Worm (Caenorhabditis elegans) whole organism, L3 larva: ENCODE measurements around the gene nhr-211.
A peak's percentile ranks its signal among the peaks of the same experiment; 100 is the strongest.

Experiments
- R02D3.7 ChIP-seq: fragments of 150-350 bp; optimal IDR thresholded peaks from 2 replicates; lab custom pipeline; 2014; ENCODE audit warnings: missing biosample characterization, missing genetic modification characterization
- ZK546.5 ChIP-seq: sonication (generic microtip); optimal IDR thresholded peaks from 2 replicates; lab custom pipeline; 2017; ENCODE audit warnings: missing biosample characterization, missing genetic modification characterization
- aly-2 ChIP-seq: fragments of 150-350 bp; optimal IDR thresholded peaks from 2 replicates; lab custom pipeline; 2014; ENCODE audit warnings: missing biosample characterization, missing genetic modification characterization
- ama-1 ChIP-seq: fragments of 150-350 bp; optimal IDR thresholded peaks from 2 replicates; lab custom pipeline; 2018
- ceh-16 ChIP-seq: sonication (generic microtip); optimal IDR thresholded peaks from 2 replicates; lab custom pipeline; 2017; ENCODE audit warnings: missing biosample characterization, missing genetic modification characterization
- ceh-28 ChIP-seq: fragments of 150-350 bp; optimal IDR thresholded peaks from 2 replicates; lab custom pipeline; 2014; ENCODE audit warnings: missing biosample characterization, missing genetic modification reagents, missing genetic modification characterization
- ceh-9 ChIP-seq: sonication (generic microtip); optimal IDR thresholded peaks from 2 replicates; lab custom pipeline; 2018; ENCODE audit warnings: missing biosample characterization, missing genetic modification characterization
- egl-27 ChIP-seq: sonication (generic microtip); optimal IDR thresholded peaks from 4 replicates; lab custom pipeline; 2017; ENCODE audit warnings: missing biosample characterization, missing genetic modification reagents, missing genetic modification characterization
- egl-5 ChIP-seq: fragments of 150-350 bp; optimal IDR thresholded peaks from 2 replicates; lab custom pipeline; 2017; ENCODE audit warnings: missing biosample characterization, missing genetic modification reagents, missing genetic modification characterization, inconsistent platforms
- elt-1 ChIP-seq: fragments of 150-350 bp; optimal IDR thresholded peaks from 2 replicates; lab custom pipeline; 2014; ENCODE audit warnings: missing biosample characterization, missing genetic modification characterization
- elt-2 ChIP-seq: sonication (generic microtip); optimal IDR thresholded peaks from 2 replicates; lab custom pipeline; 2016; ENCODE audit warnings: missing genetic modification reagents, mild to moderate bottlenecking, missing genetic modification characterization, missing compliant biosample characterization
- elt-3 ChIP-seq, 3 experiments: fragments of 150-350 bp in 1 of 3; sonication (generic microtip) in 2 of 3; optimal IDR thresholded peaks; 2 replicates in 2 of 3; 4 replicates in 1 of 3; lab custom pipeline; 2014 to 2017; ENCODE audit warnings: missing biosample characterization in 3 of 3, missing genetic modification characterization in 3 of 3
- eor-1 ChIP-seq, 2 experiments: fragments of 150-350 bp; optimal IDR thresholded peaks; 2 replicates each; lab custom pipeline; 2014 to 2018; ENCODE audit warnings: missing biosample characterization in 2 of 2, missing genetic modification characterization in 2 of 2
- fkh-10 ChIP-seq: sonication (generic microtip); optimal IDR thresholded peaks from 2 replicates; lab custom pipeline; 2017; ENCODE audit warnings: missing biosample characterization, missing genetic modification reagents, missing genetic modification characterization
- fkh-2 ChIP-seq: fragments of 150-350 bp; optimal IDR thresholded peaks from 2 replicates; lab custom pipeline; 2014; ENCODE audit warnings: missing biosample characterization, missing genetic modification reagents, missing genetic modification characterization
- fos-1 ChIP-seq: fragments of 150-350 bp; optimal IDR thresholded peaks from 2 replicates; lab custom pipeline; 2014; ENCODE audit warnings: missing biosample characterization, missing genetic modification characterization
- jun-1 ChIP-seq: fragments of 150-350 bp; optimal IDR thresholded peaks from 2 replicates; lab custom pipeline; 2014; ENCODE audit warnings: missing biosample characterization, missing genetic modification reagents, missing genetic modification characterization
- lsy-12 ChIP-seq: sonication (generic microtip); optimal IDR thresholded peaks from 2 replicates; lab custom pipeline; 2016; ENCODE audit warnings: mild to moderate bottlenecking, missing genetic modification characterization, missing compliant biosample characterization
- mdl-1 ChIP-seq: fragments of 150-350 bp; optimal IDR thresholded peaks from 2 replicates; lab custom pipeline; 2014; ENCODE audit warnings: missing biosample characterization, missing genetic modification characterization
- mml-1 ChIP-seq: fragments of 150-350 bp; sonication (generic microtip); optimal IDR thresholded peaks from 3 replicates; lab custom pipeline; 2014; ENCODE audit warnings: missing biosample characterization, missing genetic modification characterization
- nfya-1 ChIP-seq: sonication (generic microtip); optimal IDR thresholded peaks from 2 replicates; lab custom pipeline; 2017; ENCODE audit warnings: missing genetic modification characterization, mild to moderate bottlenecking, missing compliant biosample characterization, antibody characterized with exemption, moderate library complexity; ENCODE audit not compliant: insufficient read depth
- nhr-11 ChIP-seq: fragments of 150-350 bp; optimal IDR thresholded peaks from 2 replicates; lab custom pipeline; 2014; ENCODE audit warnings: missing biosample characterization, missing genetic modification characterization
- nhr-237 ChIP-seq: fragments of 150-350 bp; optimal IDR thresholded peaks from 2 replicates; lab custom pipeline; 2014; ENCODE audit warnings: missing biosample characterization, missing genetic modification characterization
- nhr-76 ChIP-seq: fragments of 150-350 bp; sonication (generic microtip); optimal IDR thresholded peaks from 5 replicates; lab custom pipeline; 2014; ENCODE audit warnings: missing biosample characterization, missing genetic modification characterization
- nhr-77 ChIP-seq: fragments of 150-350 bp; optimal IDR thresholded peaks from 2 replicates; lab custom pipeline; 2014; ENCODE audit warnings: missing biosample characterization, missing genetic modification characterization
- pha-4 ChIP-seq: fragments of 150-350 bp; optimal IDR thresholded peaks from 2 replicates; lab custom pipeline; 2014; ENCODE audit warnings: missing biosample characterization, missing genetic modification reagents, missing genetic modification characterization
- pqm-1 ChIP-seq: fragments of 150-350 bp; optimal IDR thresholded peaks from 2 replicates; lab custom pipeline; 2017; ENCODE audit warnings: missing biosample characterization, missing genetic modification characterization, inconsistent platforms
- sea-2 ChIP-seq: fragments of 150-350 bp; sonication (generic microtip); optimal IDR thresholded peaks from 4 replicates; lab custom pipeline; 2014; ENCODE audit warnings: missing biosample characterization, missing genetic modification reagents, missing genetic modification characterization
- skn-1 ChIP-seq: fragments of 150-350 bp; optimal IDR thresholded peaks from 2 replicates; lab custom pipeline; 2014; ENCODE audit warnings: missing biosample characterization, missing genetic modification characterization
- tbx-2 ChIP-seq: sonication (generic microtip); optimal IDR thresholded peaks from 2 replicates; lab custom pipeline; 2016; ENCODE audit warnings: mild to moderate bottlenecking, missing genetic modification characterization, missing compliant biosample characterization
- unc-39 ChIP-seq: sonication (generic microtip); optimal IDR thresholded peaks from 4 replicates; lab custom pipeline; 2017; ENCODE audit warnings: missing biosample characterization, missing genetic modification characterization
- ztf-11 ChIP-seq: fragments of 150-350 bp; optimal IDR thresholded peaks from 2 replicates; lab custom pipeline; 2014; ENCODE audit warnings: missing biosample characterization, missing genetic modification characterization
- ztf-4 ChIP-seq: fragments of 150-350 bp; optimal IDR thresholded peaks from 2 replicates; lab custom pipeline; 2014; ENCODE audit warnings: missing biosample characterization, missing genetic modification characterization

Gene nhr-211

ce11 chrV:446988-447387, 39.8 kb upstream of the nhr-211 start:
- TF ChIP-seq nfya-1 (no peak), ztf-11 (tag; lab: Kevin White, UChicago) (no peak), fkh-2 (tag; lab: Kevin White, UChicago) (no peak), elt-1 (tag; lab: Kevin White, UChicago) (no peak), skn-1 (no peak), fos-1 (tag; lab: Kevin White, UChicago) (no peak), ama-1 (no peak), ceh-16 (tag; lab: Kevin White, UChicago) (no peak), R02D3.7 (tag; lab: Kevin White, UChicago) (no peak), mml-1 (tag; lab: Kevin White, UChicago) (no peak), egl-5 (tag; lab: Kevin White, UChicago) (no peak), fkh-10 (GFP tag; lab: Kevin White, UChicago) (no peak), egl-27 (no peak), nhr-77 (tag; lab: Kevin White, UChicago) (no peak), aly-2 (tag; lab: Kevin White, UChicago) (no peak), sea-2 (no peak), mdl-1 (tag; lab: Kevin White, UChicago) (no peak), nhr-237 (tag; lab: Kevin White, UChicago) (no peak)

DNA sequence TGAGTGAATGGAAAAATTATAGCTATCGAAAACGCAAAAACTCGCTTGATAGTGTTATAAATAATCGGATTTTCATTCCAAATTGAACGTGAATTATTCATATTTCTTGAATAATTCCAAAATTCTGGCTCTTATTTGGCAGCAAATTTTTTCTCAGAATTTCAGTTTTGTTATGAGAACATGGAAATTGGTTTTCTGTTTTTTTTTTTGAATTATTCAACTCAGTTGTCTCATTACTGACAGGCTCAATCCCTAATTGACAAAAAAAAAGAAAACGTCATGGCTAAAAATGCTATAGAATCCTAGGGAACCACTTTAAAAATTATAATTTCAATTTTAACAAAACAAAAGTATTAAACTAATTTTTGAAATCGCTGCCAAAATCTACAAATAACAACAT, 37.7 kb upstream of the nhr-211 start, which contains the start of gene srh-35:
srh-35 (minus strand) TSS at position 101 of the 400 bp plus-strand sequence.
- no peak for TF ChIP-seq ceh-16 (tag; lab: Kevin White, UChicago)
- TF ChIP-seq nhr-11 (tag; lab: Kevin White, UChicago): no peak
- TF ChIP-seq ztf-4 (tag; lab: Kevin White, UChicago): no peak
- no peak for TF ChIP-seq pha-4 (tag; lab: Kevin White, UChicago)
- no peak for TF ChIP-seq lsy-12
- no peak for TF ChIP-seq ceh-28 (tag; lab: Kevin White, UChicago)
- TF ChIP-seq nhr-77 (tag; lab: Kevin White, UChicago): no peak
- TF ChIP-seq tbx-2: no peak
- TF ChIP-seq ceh-9 (tag; lab: Kevin White, UChicago): no peak
- TF ChIP-seq nhr-76 (tag; lab: Kevin White, UChicago): no peak

- TF ChIP-seq elt-3 (tag; optimal IDR thresholded peaks at IDR 0.05; lab: Kevin White, UChicago): no peak
- peak; percentile 47 for TF ChIP-seq pqm-1 (tag; lab: Kevin White, UChicago)
- peak; percentile 57 for TF ChIP-seq elt-2 (tag; lab: Kevin White, UChicago)
- TF ChIP-seq sea-2: no peak
Observed at ce11 chrV:449685-450084, 37.1 kb upstream of the nhr-211 start, which contains the start of gene M02H5.8. Gene M02H5.8, plus strand, starts transcription at chrV:449981.

ce11 chrV:450757-451501, 35.9 kb upstream of the nhr-211 start, which contains the start of gene nhr-123:
Gene nhr-123, plus strand, starts transcription at chrV:451451.
- TF ChIP-seq elt-2 (tag; lab: Kevin White, UChicago) (peak; percentile 35), pha-4 (tag; lab: Kevin White, UChicago) (peak; percentile 27), ZK546.5 (no peak)

- TF ChIP-seq pha-4 (tag; lab: Kevin White, UChicago): peak; percentile 2
- TF ChIP-seq fkh-2 (tag; lab: Kevin White, UChicago): no peak
Observed at ce11 chrV:453569-453968, 33.2 kb upstream of the nhr-211 start, which contains the start of gene nhr-98. Gene nhr-98, plus strand, starts transcription at chrV:453869.

DNA sequence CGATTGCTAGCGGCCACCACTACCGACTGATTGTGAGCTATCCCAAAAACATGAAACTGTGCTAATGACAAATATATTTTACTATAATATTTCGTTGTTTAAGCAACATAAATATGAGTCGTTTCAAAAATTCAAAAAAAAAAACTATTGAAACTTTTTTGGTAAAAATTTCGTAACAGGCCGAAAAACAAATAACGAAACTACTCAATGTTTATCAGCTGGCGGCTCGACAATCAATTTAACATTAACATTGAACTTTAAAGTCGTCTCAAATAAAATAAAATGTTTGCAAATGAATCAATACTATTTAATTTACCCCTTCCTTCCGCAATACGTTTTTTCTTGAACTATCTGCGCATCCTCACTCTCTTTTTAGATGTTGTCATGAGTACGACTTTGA, 28.9 kb upstream of the nhr-211 start:
- TF ChIP-seq jun-1 (no peak), egl-5 (tag; lab: Kevin White, UChicago) (no peak), pha-4 (tag; lab: Kevin White, UChicago) (peak; percentile 45), elt-1 (tag; lab: Kevin White, UChicago) (no peak), ceh-28 (tag; lab: Kevin White, UChicago) (no peak), eor-1 (tag; optimal IDR thresholded peaks at IDR 0.05; lab: Kevin White, UChicago) (no peak), tbx-2 (no peak), ztf-11 (tag; lab: Kevin White, UChicago) (no peak), unc-39 (tag; lab: Kevin White, UChicago) (no peak), elt-2 (tag; lab: Kevin White, UChicago) (peak; percentile 15)
